Fruit fly (Drosophila melanogaster): Measurements from ENCODE around the gene ine.

The ine gene

DNA sequence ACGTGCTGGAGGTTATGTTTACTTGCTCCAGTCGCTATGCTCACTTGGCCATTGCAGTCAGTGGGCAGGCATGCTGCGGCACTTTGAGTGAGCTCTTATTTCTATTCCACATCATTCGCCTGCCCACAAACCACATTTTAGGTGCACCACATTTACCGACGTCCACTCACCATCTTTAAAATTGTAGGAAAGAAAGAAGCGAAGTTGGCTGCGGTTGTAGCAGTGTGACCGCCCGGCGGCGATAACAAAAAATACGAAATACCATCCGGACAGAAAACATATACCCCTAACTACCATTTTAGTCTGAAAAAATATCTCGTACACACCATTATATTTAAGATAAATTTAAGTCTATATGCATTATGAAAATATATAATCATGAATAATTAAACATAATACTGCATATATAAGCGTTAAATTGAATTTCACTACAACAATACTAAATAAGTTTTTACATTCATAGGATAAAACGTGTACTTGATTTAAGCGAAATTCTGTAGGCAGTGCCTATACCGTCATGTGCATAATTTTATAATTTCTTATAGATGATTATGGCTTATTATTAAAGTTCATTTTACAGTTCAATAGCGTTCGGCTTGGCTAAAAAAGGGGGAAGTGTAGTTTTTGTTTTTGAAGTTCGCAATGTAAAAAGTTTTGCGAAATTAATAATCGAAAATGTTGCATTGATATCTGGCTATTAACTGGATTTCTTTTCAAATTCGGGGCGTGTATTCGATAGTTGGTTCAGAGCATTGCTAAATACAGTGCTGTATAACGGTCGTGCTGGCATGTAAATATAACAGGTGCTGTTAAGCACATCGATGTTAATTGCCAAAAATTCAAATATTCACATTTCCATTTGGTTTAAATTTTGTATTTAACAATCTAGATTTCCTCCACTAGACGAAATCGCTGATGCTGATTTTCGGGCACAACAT, 18.4 kb downstream of the ine start, which contains the start of gene RpL27A (continued):
- peak; percentile 31 for TF ChIP-seq cato (GFP tag; optimal IDR thresholded peaks at IDR 0.05; ENCODE audit: borderline replicate concordance)
- peak; percentile 69 for TF ChIP-seq Usf (GFP tag; optimal IDR thresholded peaks at IDR 0.05)
- peak; percentile 71 for TF ChIP-seq CG13287 (GFP tag; IDR thresholded peaks at IDR 0.05; ENCODE audit: partially characterized antibody)
- TF ChIP-seq CG12155 (GFP tag; optimal IDR thresholded peaks at IDR 0.05): peak; percentile 15
- TF ChIP-seq CG4328 (GFP tag; optimal IDR thresholded peaks at IDR 0.05): peak; percentile 77
- peak; percentile 80 for TF ChIP-seq ttk (GFP tag; IDR thresholded peaks at IDR 0.05)
- TF ChIP-seq sisA (GFP tag; IDR thresholded peaks at IDR 0.05): peak; percentile 54; the same call in 1 of the 2 replicates
- peak; percentile 99 for TF ChIP-seq YL-1 (GFP tag; optimal IDR thresholded peaks at IDR 0.05)
- TF ChIP-seq CG8388 (GFP tag; optimal IDR thresholded peaks at IDR 0.05): peak; percentile 55
- TF ChIP-seq Mad (GFP tag; optimal IDR thresholded peaks at IDR 0.05): peak; percentile 76
- peak; percentile 71 for TF ChIP-seq Jarid2 (GFP tag; optimal IDR thresholded peaks at IDR 0.05)
- TF ChIP-seq CG3847 (GFP tag; IDR thresholded peaks at IDR 0.05): peak; percentile 68
- no peak for TF ChIP-seq D (optimal IDR thresholded peaks at IDR 0.05)
- peak; percentile 69 for TF ChIP-seq D (GFP tag; optimal IDR thresholded peaks at IDR 0.05)
- peak; percentile 78 for TF ChIP-seq CG8924 (tag; optimal IDR thresholded peaks at IDR 0.05)
- TF ChIP-seq Mrtf (GFP tag; IDR thresholded peaks at IDR 0.05): peak; percentile 43; the same call in 1 of the 3 replicates
- TF ChIP-seq chif (GFP tag; optimal IDR thresholded peaks at IDR 0.05): peak; percentile 52 to 68
- TF ChIP-seq cas (GFP tag; IDR thresholded peaks at IDR 0.05): peak; percentile 66
- peak; percentile 48 for TF ChIP-seq Deaf1 (tag; optimal IDR thresholded peaks at IDR 0.05)
- peak; percentile 68 for TF ChIP-seq pb (GFP tag; optimal IDR thresholded peaks at IDR 0.05)
- 0 out of 3 replicates have a peak, but pooled peaks have one; percentile 52 for TF ChIP-seq CG2889 (GFP tag; IDR thresholded peaks at IDR 0.05)
- TF ChIP-seq gfzf (GFP tag; optimal IDR thresholded peaks at IDR 0.05): peak; percentile 71
- peak; percentile 91 for TF ChIP-seq ash1 (GFP tag; optimal IDR thresholded peaks at IDR 0.05)
- peak; percentile 78 for TF ChIP-seq pfk (GFP tag; optimal IDR thresholded peaks at IDR 0.05)
- peak; percentile 66; the same call in 1 of the 2 replicates for TF ChIP-seq Oaz (GFP tag; IDR thresholded peaks at IDR 0.05)
- TF ChIP-seq ERR (GFP tag; optimal IDR thresholded peaks at IDR 0.05): peak; percentile 57
- TF ChIP-seq CG4282 (GFP tag; optimal IDR thresholded peaks at IDR 0.05): no peak
- peak; percentile 71 for TF ChIP-seq CG9817 (tag; optimal IDR thresholded peaks at IDR 0.05)
- peak in 1 of 2 experiments; percentile 54 for TF ChIP-seq insv (GFP tag; optimal IDR thresholded peaks at IDR 0.05)
- TF ChIP-seq zen (tag; optimal IDR thresholded peaks at IDR 0.05): peak; percentile 33
- TF ChIP-seq NfI (GFP tag; optimal IDR thresholded peaks at IDR 0.05): peak; percentile 94
- TF ChIP-seq CG7987 (GFP tag; optimal IDR thresholded peaks at IDR 0.05): peak; percentile 96
- TF ChIP-seq ci (GFP tag; IDR thresholded peaks at IDR 0.05): peak; percentile 97
- peak in 1 of 3 experiments; percentile 70 for TF ChIP-seq lola (GFP tag; optimal IDR thresholded peaks at IDR 0.05)
- TF ChIP-seq bcd (GFP tag; optimal IDR thresholded peaks at IDR 0.05): peak; percentile 85
- peak; percentile 32; the same call in 1 of the 4 replicates for TF ChIP-seq Dll (GFP tag; IDR thresholded peaks at IDR 0.05; ENCODE audit: partially characterized antibody)
- TF ChIP-seq danr (GFP tag; IDR thresholded peaks at IDR 0.05): no peak
- TF ChIP-seq CG9876 (GFP tag; optimal IDR thresholded peaks at IDR 0.05): peak; percentile 77
- TF ChIP-seq CG6272 (GFP tag; IDR thresholded peaks at IDR 0.05): peak; percentile 54
- TF ChIP-seq Scr (GFP tag; IDR thresholded peaks at IDR 0.05; ENCODE audit: partially characterized antibody): peak; percentile 57
- TF ChIP-seq CG8765 (GFP tag; IDR thresholded peaks at IDR 0.05): no peak
- TF ChIP-seq ken (GFP tag; IDR thresholded peaks at IDR 0.05): peak; percentile 84
- TF ChIP-seq Fer3 (tag; optimal IDR thresholded peaks at IDR 0.05): peak; percentile 72
- TF ChIP-seq fd102C (GFP tag; optimal IDR thresholded peaks at IDR 0.05): peak; percentile 58
- no peak for TF ChIP-seq br (optimal IDR thresholded peaks at IDR 0.05)
- peak; percentile 43 for TF ChIP-seq CG8359 (GFP tag; optimal IDR thresholded peaks at IDR 0.05; ENCODE audit: borderline replicate concordance)
- TF ChIP-seq Dbx (GFP tag; IDR thresholded peaks at IDR 0.05): peak; percentile 89
- TF ChIP-seq CG18011 (GFP tag; optimal IDR thresholded peaks at IDR 0.05): peak; percentile 67
